Worm (Caenorhabditis elegans) whole organism, L3 larva: ENCODE data around the gene F53A9.8.

ENCODE experiments used
- R02D3.7 ChIP-seq: fragments of 150-350 bp; optimal IDR thresholded peaks from 2 replicates; lab custom pipeline; 2014; ENCODE audit warnings: missing biosample characterization, missing genetic modification characterization
- ama-1 ChIP-seq: fragments of 150-350 bp; optimal IDR thresholded peaks from 2 replicates; lab custom pipeline; 2018
- ceh-16 ChIP-seq: sonication (generic microtip); optimal IDR thresholded peaks from 2 replicates; lab custom pipeline; 2017; ENCODE audit warnings: missing biosample characterization, missing genetic modification characterization
- ceh-28 ChIP-seq: fragments of 150-350 bp; optimal IDR thresholded peaks from 2 replicates; lab custom pipeline; 2014; ENCODE audit warnings: missing biosample characterization, missing genetic modification reagents, missing genetic modification characterization
- ceh-82 ChIP-seq: fragments of 150-350 bp; optimal IDR thresholded peaks from 2 replicates; lab custom pipeline; 2014; ENCODE audit warnings: missing biosample characterization, missing genetic modification characterization
- ceh-9 ChIP-seq: sonication (generic microtip); optimal IDR thresholded peaks from 2 replicates; lab custom pipeline; 2018; ENCODE audit warnings: missing biosample characterization, missing genetic modification characterization
- daf-12 ChIP-seq: fragments of 150-350 bp; optimal IDR thresholded peaks from 2 replicates; lab custom pipeline; 2014; ENCODE audit warnings: missing biosample characterization, missing genetic modification reagents, missing genetic modification characterization
- egl-5 ChIP-seq: fragments of 150-350 bp; optimal IDR thresholded peaks from 2 replicates; lab custom pipeline; 2017; ENCODE audit warnings: missing biosample characterization, missing genetic modification reagents, missing genetic modification characterization, inconsistent platforms
- elt-2 ChIP-seq: sonication (generic microtip); optimal IDR thresholded peaks from 2 replicates; lab custom pipeline; 2016; ENCODE audit warnings: missing genetic modification reagents, mild to moderate bottlenecking, missing genetic modification characterization, missing compliant biosample characterization
- elt-3 ChIP-seq, 3 experiments: fragments of 150-350 bp in 1 of 3; sonication (generic microtip) in 2 of 3; optimal IDR thresholded peaks; 2 replicates in 2 of 3; 4 replicates in 1 of 3; lab custom pipeline; 2014 to 2017; ENCODE audit warnings: missing biosample characterization in 3 of 3, missing genetic modification characterization in 3 of 3
- eor-1 ChIP-seq, 2 experiments: fragments of 150-350 bp; optimal IDR thresholded peaks; 2 replicates each; lab custom pipeline; 2014 to 2018; ENCODE audit warnings: missing biosample characterization in 2 of 2, missing genetic modification characterization in 2 of 2
- fkh-2 ChIP-seq: fragments of 150-350 bp; optimal IDR thresholded peaks from 2 replicates; lab custom pipeline; 2014; ENCODE audit warnings: missing biosample characterization, missing genetic modification reagents, missing genetic modification characterization
- fos-1 ChIP-seq: fragments of 150-350 bp; optimal IDR thresholded peaks from 2 replicates; lab custom pipeline; 2014; ENCODE audit warnings: missing biosample characterization, missing genetic modification characterization
- hmg-11 ChIP-seq: sonication (generic microtip); optimal IDR thresholded peaks from 2 replicates; lab custom pipeline; 2016; ENCODE audit warnings: missing genetic modification characterization, missing compliant biosample characterization
- jun-1 ChIP-seq: fragments of 150-350 bp; optimal IDR thresholded peaks from 2 replicates; lab custom pipeline; 2014; ENCODE audit warnings: missing biosample characterization, missing genetic modification reagents, missing genetic modification characterization
- lin-39 ChIP-seq: fragments of 150-350 bp; optimal IDR thresholded peaks from 2 replicates; lab custom pipeline; 2018; ENCODE audit warnings: missing biosample characterization, missing genetic modification reagents, missing genetic modification characterization
- mdl-1 ChIP-seq: fragments of 150-350 bp; optimal IDR thresholded peaks from 2 replicates; lab custom pipeline; 2014; ENCODE audit warnings: missing biosample characterization, missing genetic modification characterization
- mml-1 ChIP-seq: fragments of 150-350 bp; sonication (generic microtip); optimal IDR thresholded peaks from 3 replicates; lab custom pipeline; 2014; ENCODE audit warnings: missing biosample characterization, missing genetic modification characterization
- nfya-1 ChIP-seq: sonication (generic microtip); optimal IDR thresholded peaks from 2 replicates; lab custom pipeline; 2017; ENCODE audit warnings: missing genetic modification characterization, mild to moderate bottlenecking, missing compliant biosample characterization, antibody characterized with exemption, moderate library complexity; ENCODE audit not compliant: insufficient read depth
- nhr-11 ChIP-seq: fragments of 150-350 bp; optimal IDR thresholded peaks from 2 replicates; lab custom pipeline; 2014; ENCODE audit warnings: missing biosample characterization, missing genetic modification characterization
- nhr-12 ChIP-seq: fragments of 150-350 bp; optimal IDR thresholded peaks from 2 replicates; lab custom pipeline; 2014; ENCODE audit warnings: missing biosample characterization, missing genetic modification characterization
- nhr-23 ChIP-seq: fragments of 150-350 bp; optimal IDR thresholded peaks from 2 replicates; lab custom pipeline; 2014; ENCODE audit warnings: missing biosample characterization, missing genetic modification reagents, missing genetic modification characterization
- nhr-237 ChIP-seq: fragments of 150-350 bp; optimal IDR thresholded peaks from 2 replicates; lab custom pipeline; 2014; ENCODE audit warnings: missing biosample characterization, missing genetic modification characterization
- nhr-25 ChIP-seq: sonication (generic microtip); optimal IDR thresholded peaks from 2 replicates; lab custom pipeline; 2017; ENCODE audit warnings: missing biosample characterization, missing genetic modification characterization
- nhr-28 ChIP-seq: fragments of 150-350 bp; optimal IDR thresholded peaks from 2 replicates; lab custom pipeline; 2014; ENCODE audit warnings: missing biosample characterization, missing genetic modification characterization
- nhr-43 ChIP-seq: sonication (generic microtip); optimal IDR thresholded peaks from 2 replicates; lab custom pipeline; 2016; ENCODE audit warnings: mild to moderate bottlenecking, missing genetic modification characterization, missing compliant biosample characterization; ENCODE audit not compliant: poor library complexity, severe bottlenecking
- nhr-77 ChIP-seq: fragments of 150-350 bp; optimal IDR thresholded peaks from 2 replicates; lab custom pipeline; 2014; ENCODE audit warnings: missing biosample characterization, missing genetic modification characterization
- pha-4 ChIP-seq: fragments of 150-350 bp; optimal IDR thresholded peaks from 2 replicates; lab custom pipeline; 2014; ENCODE audit warnings: missing biosample characterization, missing genetic modification reagents, missing genetic modification characterization
- pqm-1 ChIP-seq: fragments of 150-350 bp; optimal IDR thresholded peaks from 2 replicates; lab custom pipeline; 2017; ENCODE audit warnings: missing biosample characterization, missing genetic modification characterization, inconsistent platforms
- sea-2 ChIP-seq: fragments of 150-350 bp; sonication (generic microtip); optimal IDR thresholded peaks from 4 replicates; lab custom pipeline; 2014; ENCODE audit warnings: missing biosample characterization, missing genetic modification reagents, missing genetic modification characterization
- skn-1 ChIP-seq: fragments of 150-350 bp; optimal IDR thresholded peaks from 2 replicates; lab custom pipeline; 2014; ENCODE audit warnings: missing biosample characterization, missing genetic modification characterization
- snpc-4 ChIP-seq: fragments of 150-350 bp; optimal IDR thresholded peaks from 2 replicates; lab custom pipeline; 2014; ENCODE audit warnings: missing biosample characterization, missing genetic modification characterization
- tbx-2 ChIP-seq: sonication (generic microtip); optimal IDR thresholded peaks from 2 replicates; lab custom pipeline; 2016; ENCODE audit warnings: mild to moderate bottlenecking, missing genetic modification characterization, missing compliant biosample characterization
- unc-39 ChIP-seq: sonication (generic microtip); optimal IDR thresholded peaks from 4 replicates; lab custom pipeline; 2017; ENCODE audit warnings: missing biosample characterization, missing genetic modification characterization
- unc-62 ChIP-seq: fragments of 150-350 bp; sonication (generic microtip); optimal IDR thresholded peaks from 4 replicates; lab custom pipeline; 2014; ENCODE audit warnings: missing biosample characterization, missing genetic modification reagents, missing genetic modification characterization
- ztf-11 ChIP-seq: fragments of 150-350 bp; optimal IDR thresholded peaks from 2 replicates; lab custom pipeline; 2014; ENCODE audit warnings: missing biosample characterization, missing genetic modification characterization
- ztf-4 ChIP-seq: fragments of 150-350 bp; optimal IDR thresholded peaks from 2 replicates; lab custom pipeline; 2014; ENCODE audit warnings: missing biosample characterization, missing genetic modification characterization

The F53A9.8 gene

ce11 chrX:8752546-8752945 is 33.8 kb upstream of the F53A9.8 start:
- TF ChIP-seq jun-1 (tag; lab: Kevin White, UChicago) (no peak), nhr-237 (tag; lab: Kevin White, UChicago) (no peak), pqm-1 (peak; percentile 29), mdl-1 (peak; percentile 44), daf-12 (tag; lab: Kevin White, UChicago) (no peak), elt-3 (tag; optimal IDR thresholded peaks at IDR 0.05; lab: Kevin White, UChicago) (peak in 1 of 3 experiments; percentile 12), skn-1 (tag; lab: Kevin White, UChicago) (no peak), hmg-11 (tag; lab: Kevin White, UChicago) (no peak), nhr-12 (tag; lab: Kevin White, UChicago) (no peak), sea-2 (GFP tag; lab: Kevin White, UChicago) (no peak), mml-1 (tag; lab: Kevin White, UChicago) (no peak), ceh-9 (tag; lab: Kevin White, UChicago) (no peak), ztf-4 (no peak), eor-1 (tag; optimal IDR thresholded peaks at IDR 0.05; lab: Kevin White, UChicago) (no peak), lin-39 (tag; lab: Kevin White, UChicago) (no peak), snpc-4 (tag; lab: Kevin White, UChicago) (no peak), unc-62 (GFP tag; lab: Kevin White, UChicago) (no peak), ceh-82 (tag; lab: Kevin White, UChicago) (no peak), nhr-25 (tag; lab: Kevin White, UChicago) (peak; percentile 52), tbx-2 (tag; lab: Kevin White, UChicago) (no peak), nhr-77 (tag; lab: Kevin White, UChicago) (no peak), fos-1 (tag; lab: Kevin White, UChicago) (no peak), ama-1 (lab: Kevin White, UChicago) (no peak), fkh-2 (tag; lab: Kevin White, UChicago) (no peak), pha-4 (tag; lab: Kevin White, UChicago) (no peak), nhr-28 (tag; lab: Kevin White, UChicago) (no peak), ceh-16 (no peak), nhr-43 (tag; lab: Kevin White, UChicago) (peak; percentile 81), ceh-28 (no peak), nfya-1 (no peak), R02D3.7 (tag; lab: Kevin White, UChicago) (no peak), elt-2 (tag; lab: Kevin White, UChicago) (no peak), unc-39 (tag; lab: Kevin White, UChicago) (no peak), ztf-11 (tag; lab: Kevin White, UChicago) (no peak), nhr-23 (tag; lab: Kevin White, UChicago) (peak; percentile 68)

- no peak for TF ChIP-seq ztf-11 (tag; lab: Kevin White, UChicago)
- peak; percentile 68 for TF ChIP-seq ama-1 (lab: Kevin White, UChicago)
- TF ChIP-seq hmg-11 (tag; lab: Kevin White, UChicago) = no peak
Measured at ce11 chrX:8750660-8751059, 32.0 kb upstream of the F53A9.8 start, which contains the start of gene asns-2. asns-2 (minus strand) TSS chrX:8750941.

ce11 chrX:8750209-8750608 is 31.5 kb upstream of the F53A9.8 start:
- TF ChIP-seq jun-1 (tag; lab: Kevin White, UChicago) (peak; percentile 74), pqm-1 (peak; percentile 97), fos-1 (tag; lab: Kevin White, UChicago) (no peak), egl-5 (no peak), pha-4 (tag; lab: Kevin White, UChicago) (peak; percentile 74), nhr-11 (tag; lab: Kevin White, UChicago) (no peak), nhr-43 (tag; lab: Kevin White, UChicago) (peak; percentile 42), lin-39 (tag; lab: Kevin White, UChicago) (peak; percentile 48), nhr-23 (tag; lab: Kevin White, UChicago) (peak; percentile 48), elt-3 (tag; optimal IDR thresholded peaks at IDR 0.05; lab: Kevin White, UChicago) (peak; percentile 9 to 97 (median 97)), unc-39 (tag; lab: Kevin White, UChicago) (no peak), daf-12 (tag; lab: Kevin White, UChicago) (no peak), mml-1 (tag; lab: Kevin White, UChicago) (no peak), elt-2 (tag; lab: Kevin White, UChicago) (peak; percentile 94), nhr-25 (tag; lab: Kevin White, UChicago) (peak; percentile 52)
